Fruit fly (Drosophila melanogaster) whole organism, wandering third instar larva: Measurements from ENCODE around the gene CG2246.

Experiments
- Abd-B ChIP-seq: fragments of >200 bp; optimal IDR thresholded peaks from 2 replicates; lab custom pipeline; 2017; ENCODE audit warnings: missing biosample characterization, missing genetic modification characterization
- CG32264 ChIP-seq: fragments of 200-800 bp; sonication (Bioruptor generic); optimal IDR thresholded peaks from 2 replicates; lab custom pipeline; 2016; ENCODE audit warnings: missing biosample characterization, missing genetic modification characterization
- CG9705 ChIP-seq: fragments of 200-800 bp; sonication (Bioruptor generic); optimal IDR thresholded peaks from 2 replicates; lab custom pipeline; 2018; ENCODE audit warnings: missing biosample characterization, mild to moderate bottlenecking, missing genetic modification characterization
- Dfd ChIP-seq: fragments of >200 bp; optimal IDR thresholded peaks from 2 replicates; lab custom pipeline; 2017; ENCODE audit warnings: missing biosample characterization, missing genetic modification characterization
- Dif ChIP-seq: fragments of 200-275, 200-300 bp; sonication (Bioruptor generic); optimal IDR thresholded peaks from 2 replicates; lab custom pipeline; 2018; ENCODE audit warnings: missing biosample characterization, missing genetic modification characterization; ENCODE audit not compliant: partially characterized antibody
- HLH106 ChIP-seq: fragments of 200-800 bp; optimal IDR thresholded peaks from 3 replicates; lab custom pipeline; 2019; ENCODE audit warnings: missing biosample characterization, mild to moderate bottlenecking, missing genetic modification characterization, moderate library complexity
- Hr83 ChIP-seq: fragments of 200-300 bp; sonication (Bioruptor generic); optimal IDR thresholded peaks from 2 replicates; lab custom pipeline; 2016; ENCODE audit warnings: missing biosample characterization, mild to moderate bottlenecking, missing genetic modification characterization, moderate library complexity; ENCODE audit not compliant: poor library complexity, severe bottlenecking
- Jra ChIP-seq: sonication (Bioruptor generic); optimal IDR thresholded peaks from 2 replicates; lab custom pipeline; 2016; ENCODE audit warnings: missing biosample characterization, missing genetic modification characterization
- Mio ChIP-seq: sonication (Bioruptor generic); optimal IDR thresholded peaks from 2 replicates; lab custom pipeline; 2016; ENCODE audit warnings: missing biosample characterization, missing genetic modification characterization
- Myc ChIP-seq: fragments of >200 bp; optimal IDR thresholded peaks from 2 replicates; lab custom pipeline; 2017
- N ChIP-seq: fragments of >200 bp; optimal IDR thresholded peaks from 2 replicates; lab custom pipeline; 2018; ENCODE audit warnings: missing biosample characterization, missing external identifiers, missing genetic modification characterization
- OdsH ChIP-seq: fragments of 200-800 bp; sonication (Bioruptor generic); optimal IDR thresholded peaks from 2 replicates; lab custom pipeline; 2016; ENCODE audit warnings: missing biosample characterization, mild to moderate bottlenecking, missing genetic modification characterization
- Vsx2 ChIP-seq: fragments of 200-300, 225-300 bp; sonication (Bioruptor generic); optimal IDR thresholded peaks from 2 replicates; lab custom pipeline; 2018; ENCODE audit warnings: missing biosample characterization, missing genetic modification characterization; ENCODE audit not compliant: partially characterized antibody
- dl ChIP-seq, 2 experiments: fragments of 175-275, 200-275 bp in 1 of 2; fragments of 200-275 bp in 1 of 2; sonication (Bioruptor generic); optimal IDR thresholded peaks; lab custom pipeline; 2018; ENCODE audit warnings: mild to moderate bottlenecking in 2 of 2, missing biosample characterization in 2 of 2, missing genetic modification characterization in 2 of 2, moderate library complexity in 2 of 2; ENCODE audit not compliant: partially characterized antibody in 2 of 2, insufficient read depth in 1 of 2
- dsf ChIP-seq: sonication (Bioruptor generic); optimal IDR thresholded peaks from 2 replicates; lab custom pipeline; 2016; ENCODE audit warnings: missing biosample characterization, missing genetic modification characterization, borderline replicate concordance
- ey ChIP-seq: fragments of 200-800 bp; sonication (Bioruptor generic); optimal IDR thresholded peaks from 2 replicates; lab custom pipeline; 2016; ENCODE audit warnings: missing biosample characterization, missing genetic modification characterization
- foxo ChIP-seq, 2 experiments: fragments of 200-800 bp; sonication (Bioruptor generic); optimal IDR thresholded peaks; 2 replicates in 1 of 2; 3 replicates in 1 of 2; lab custom pipeline; 2016 to 2017; ENCODE audit warnings: missing biosample characterization in 2 of 2, missing genetic modification characterization in 2 of 2
- fru ChIP-seq: fragments of 200-800 bp; sonication (Bioruptor generic); optimal IDR thresholded peaks from 3 replicates; lab custom pipeline; 2016; ENCODE audit warnings: missing biosample characterization, mild to moderate bottlenecking, missing genetic modification characterization
- h ChIP-seq: fragments of 200-800 bp; sonication (Bioruptor generic); optimal IDR thresholded peaks from 3 replicates; lab custom pipeline; 2016; ENCODE audit warnings: missing biosample characterization, mild to moderate bottlenecking, missing genetic modification characterization
- pan ChIP-seq: fragments of >200 bp; optimal IDR thresholded peaks from 2 replicates; lab custom pipeline; 2017
- psq ChIP-seq: fragments of 200-800 bp; sonication (Bioruptor generic); optimal IDR thresholded peaks from 3 replicates; lab custom pipeline; 2017; ENCODE audit warnings: missing biosample characterization, mild to moderate bottlenecking, missing genetic modification characterization, moderate library complexity
- rgr ChIP-seq: fragments of 200-800 bp; sonication (Bioruptor generic); optimal IDR thresholded peaks from 3 replicates; lab custom pipeline; 2016; ENCODE audit warnings: missing biosample characterization, mild to moderate bottlenecking, missing genetic modification characterization
- sage ChIP-seq: fragments of 200-800 bp; sonication (Bioruptor generic); optimal IDR thresholded peaks from 2 replicates; lab custom pipeline; 2016; ENCODE audit warnings: missing biosample characterization, mild to moderate bottlenecking, missing genetic modification characterization
- tai ChIP-seq: sonication (Bioruptor generic); optimal IDR thresholded peaks from 2 replicates; lab custom pipeline; 2016; ENCODE audit warnings: missing biosample characterization, missing genetic modification characterization
- usp ChIP-seq: fragments of >200 bp; optimal IDR thresholded peaks from 2 replicates; lab custom pipeline; 2017; ENCODE audit warnings: missing biosample characterization, missing genetic modification characterization
- woc ChIP-seq: sonication (Bioruptor generic); optimal IDR thresholded peaks from 2 replicates; lab custom pipeline; 2016; ENCODE audit warnings: missing biosample characterization, mild to moderate bottlenecking, missing genetic modification characterization

The CG2246 gene

dm6 chr3R:30567215-30567614, 34.1 kb downstream of the CG2246 start:
- TF ChIP-seq OdsH (peak; percentile 24), Dif (GFP tag; lab: Kevin White, UChicago) (no peak), HLH106 (tag; lab: Kevin White, UChicago) (no peak), h (GFP tag; lab: Kevin White, UChicago) (peak; percentile 60), ey (GFP tag; lab: Kevin White, UChicago) (peak; percentile 44), psq (GFP tag; lab: Kevin White, UChicago) (no peak), fru (peak; percentile 27), woc (GFP tag; lab: Kevin White, UChicago) (peak; percentile 8), rgr (GFP tag; lab: Kevin White, UChicago) (peak; percentile 36), tai (GFP tag; lab: Kevin White, UChicago) (no peak), Myc (lab: Kevin White, UChicago) (no peak)
- TF ChIP-seq, all 38 proteins: peak for 6

- TF ChIP-seq Mio (GFP tag; lab: Kevin White, UChicago) (no peak), dsf (GFP tag; lab: Kevin White, UChicago) (no peak), OdsH (no peak), CG9705 (GFP tag; lab: Kevin White, UChicago) (no peak), Vsx2 (GFP tag; lab: Kevin White, UChicago) (no peak)
Observed at dm6 chr3R:30566181-30566902, 34.9 kb downstream of the CG2246 start.

dm6 chr3R:30564479-30564878, 36.8 kb downstream of the CG2246 start:
- no peak for TF ChIP-seq sage
- no peak for TF ChIP-seq N (GFP tag; lab: Kevin White, UChicago)
- peak; percentile 4 for TF ChIP-seq OdsH
- no peak for TF ChIP-seq Hr83

dm6 chr3R:30563260-30564080, 37.8 kb downstream of the CG2246 start:
- TF ChIP-seq Hr83 (no peak), dl (GFP tag; optimal IDR thresholded peaks at IDR 0.05; lab: Kevin White, UChicago; ENCODE audit: insufficient read depth in 1 of 2, partially characterized antibody in 2 of 2) (peak in 1 of 2 experiments; percentile 56), tai (GFP tag; lab: Kevin White, UChicago) (peak; percentile 14), Jra (GFP tag; lab: Kevin White, UChicago) (no peak), Dif (GFP tag; lab: Kevin White, UChicago) (peak; percentile 27), usp (no peak)

DNA sequence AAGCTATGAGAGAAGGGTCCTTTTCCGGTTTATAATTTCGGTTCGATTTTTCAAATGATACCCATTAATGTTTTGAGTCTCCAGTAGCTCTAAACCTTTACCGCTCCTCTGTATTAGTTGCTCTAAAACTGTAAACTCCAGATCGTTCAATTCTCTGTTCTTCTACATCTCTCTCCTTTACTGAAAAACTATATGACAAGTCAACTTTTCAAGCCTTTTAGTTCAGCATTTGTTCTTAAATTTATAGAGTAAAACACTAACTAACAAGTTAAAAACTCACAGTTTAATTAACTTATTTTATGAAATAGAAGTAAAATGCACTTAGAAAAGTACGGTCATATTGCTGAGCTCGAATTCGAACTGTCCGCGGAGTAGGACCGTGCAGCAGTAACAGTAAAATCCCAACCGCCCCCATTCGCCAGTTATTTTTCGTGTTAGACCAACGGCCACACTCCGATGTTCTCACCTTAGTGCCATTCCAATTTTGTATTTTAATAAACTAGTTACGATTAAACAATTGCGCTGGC, 38.5 kb downstream of the CG2246 start:
- TF ChIP-seq rgr (GFP tag; lab: Kevin White, UChicago) (peak; percentile 1), Dfd (no peak), foxo (GFP tag; optimal IDR thresholded peaks at IDR 0.05; lab: Kevin White, UChicago) (peak in 1 of 2 experiments; percentile 7), Jra (GFP tag; lab: Kevin White, UChicago) (no peak), Myc (lab: Kevin White, UChicago) (peak; percentile 16)

- no peak for TF ChIP-seq fru
- no peak for TF ChIP-seq OdsH
- no peak for TF ChIP-seq Vsx2 (GFP tag; lab: Kevin White, UChicago)
- TF ChIP-seq Hr83: no peak
- no peak for TF ChIP-seq N (GFP tag; lab: Kevin White, UChicago)
- TF ChIP-seq pan (lab: Kevin White, UChicago): no peak
- no peak for TF ChIP-seq CG32264 (GFP tag; lab: Kevin White, UChicago)
- no peak for TF ChIP-seq CG9705 (GFP tag; lab: Kevin White, UChicago)
- no peak for TF ChIP-seq Dif (GFP tag; lab: Kevin White, UChicago)
- TF ChIP-seq psq (GFP tag; lab: Kevin White, UChicago): no peak
- no peak for TF ChIP-seq tai (GFP tag; lab: Kevin White, UChicago)
- no peak for TF ChIP-seq Abd-B (GFP tag; lab: Kevin White, UChicago)
Observed at dm6 chr3R:30561207-30561606, 40.1 kb downstream of the CG2246 start.
